Worm (Caenorhabditis elegans): ENCODE data around the gene ocr-2.

DNA sequence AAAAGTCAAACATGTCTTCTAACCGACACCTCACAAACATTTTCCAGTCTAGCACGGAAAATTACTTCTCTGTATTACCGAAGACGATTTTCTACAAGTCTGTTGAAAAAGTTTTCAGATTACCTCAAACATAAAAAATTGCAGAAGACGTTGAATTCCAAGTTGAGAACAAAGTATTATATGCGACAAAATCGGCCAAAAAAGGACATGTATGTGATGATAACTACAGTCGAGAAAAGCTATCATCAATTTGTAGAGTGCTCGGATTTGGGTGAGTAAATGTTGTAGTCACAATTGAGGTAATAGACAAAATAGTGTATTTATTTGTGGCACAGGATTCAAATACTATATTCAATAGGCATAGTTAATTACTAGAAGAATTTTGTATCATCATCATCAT lies 11.0 kb downstream of the ocr-2 start:
- TF ChIP-seq nhr-76 (tag; optimal IDR thresholded peaks at IDR 0.05), result no peak
- no peak for TF ChIP-seq unc-120 (tag; optimal IDR thresholded peaks at IDR 0.05; ENCODE audit: poor library complexity, severe bottlenecking)
- TF ChIP-seq snpc-4 (tag; optimal IDR thresholded peaks at IDR 0.05), result no peak
- TF ChIP-seq lin-13 (tag; optimal IDR thresholded peaks at IDR 0.05), result no peak
- no peak for TF ChIP-seq ztf-11 (tag; optimal IDR thresholded peaks at IDR 0.05)
- TF ChIP-seq mep-1 (tag; optimal IDR thresholded peaks at IDR 0.05), result no peak
- TF ChIP-seq elt-3 (tag; optimal IDR thresholded peaks at IDR 0.05), result no peak
- no peak for TF ChIP-seq elt-1 (tag; optimal IDR thresholded peaks at IDR 0.05; ENCODE audit: borderline replicate concordance, insufficient read depth)
- TF ChIP-seq pha-4 (tag; optimal IDR thresholded peaks at IDR 0.05), result no peak
- no peak for TF ChIP-seq ceh-83 (GFP tag; optimal IDR thresholded peaks at IDR 0.05)
- no peak for TF ChIP-seq cnd-1 (tag; optimal IDR thresholded peaks at IDR 0.05)
- no peak for TF ChIP-seq lsy-2 (tag; optimal IDR thresholded peaks at IDR 0.05)
- no peak for TF ChIP-seq ces-1 (GFP tag; optimal IDR thresholded peaks at IDR 0.05)
